Worm (Caenorhabditis elegans) whole organism, L4 larva: ENCODE measurements around the gene C50E3.6.

ENCODE experiments used
- F49E8.2 ChIP-seq: sonication (generic microtip); optimal IDR thresholded peaks from 2 replicates; lab custom pipeline; 2016; ENCODE audit warnings: missing compliant biosample characterization, mild to moderate bottlenecking, missing genetic modification characterization, borderline replicate concordance
- daf-12 ChIP-seq: fragments of 150-350 bp; optimal IDR thresholded peaks from 2 replicates; lab custom pipeline; 2014; ENCODE audit warnings: missing biosample characterization, missing genetic modification reagents, missing genetic modification characterization
- fos-1 ChIP-seq: fragments of 150-350 bp; optimal IDR thresholded peaks from 2 replicates; lab custom pipeline; 2014; ENCODE audit warnings: missing biosample characterization, missing genetic modification characterization
- hlh-30 ChIP-seq: sonication (generic microtip); optimal IDR thresholded peaks from 2 replicates; lab custom pipeline; 2017; ENCODE audit warnings: antibody characterized with exemption, mild to moderate bottlenecking, missing genetic modification characterization, missing compliant biosample characterization; ENCODE audit not compliant: insufficient read depth
- lin-15B ChIP-seq: fragments of 150-350 bp; sonication (generic microtip); optimal IDR thresholded peaks from 3 replicates; lab custom pipeline; 2014; ENCODE audit warnings: missing biosample characterization, missing genetic modification characterization
- lin-39 ChIP-seq: fragments of 150-350 bp; optimal IDR thresholded peaks from 2 replicates; lab custom pipeline; 2014; ENCODE audit warnings: missing biosample characterization, missing genetic modification reagents, missing genetic modification characterization
- lir-3 ChIP-seq: sonication (generic microtip); optimal IDR thresholded peaks from 2 replicates; lab custom pipeline; 2016; ENCODE audit warnings: mild to moderate bottlenecking, missing genetic modification characterization, missing compliant biosample characterization
- mep-1 ChIP-seq: fragments of 150-350 bp; sonication (generic microtip); optimal IDR thresholded peaks from 3 replicates; lab custom pipeline; 2014; ENCODE audit warnings: missing biosample characterization, missing genetic modification characterization
- nhr-10 ChIP-seq: fragments of 150-350 bp; optimal IDR thresholded peaks from 2 replicates; lab custom pipeline; 2014; ENCODE audit warnings: missing biosample characterization, missing genetic modification characterization
- nhr-237 ChIP-seq: sonication (generic microtip); optimal IDR thresholded peaks from 2 replicates; lab custom pipeline; 2017; ENCODE audit warnings: missing biosample characterization, missing genetic modification characterization
- nhr-28 ChIP-seq: fragments of 150-350 bp; optimal IDR thresholded peaks from 2 replicates; lab custom pipeline; 2014; ENCODE audit warnings: missing biosample characterization, missing genetic modification characterization
- snpc-4 ChIP-seq: fragments of 150-350 bp; optimal IDR thresholded peaks from 2 replicates; lab custom pipeline; 2014; ENCODE audit warnings: missing biosample characterization, missing genetic modification characterization
- unc-62 ChIP-seq, 3 experiments: fragments of 150-350 bp in 1 of 3; sonication (generic microtip); optimal IDR thresholded peaks in 2 of 3; peaks in 1 of 3; 1 replicate in 1 of 3; 2 replicates in 2 of 3; lab custom pipeline; 2014 to 2017; ENCODE audit warnings: missing biosample characterization in 3 of 3, missing genetic modification characterization in 3 of 3, missing genetic modification reagents in 3 of 3, missing genotype in 1 of 3

ce11 chrV:7543728-7544127 is 46.6 kb downstream of the C50E3.6 start:
- TF ChIP-seq lin-39 (tag; lab: Kevin White, UChicago) (no peak), nhr-28 (peak; percentile 10), lin-15B (tag; lab: Kevin White, UChicago) (no peak), fos-1 (tag; lab: Kevin White, UChicago) (no peak), nhr-237 (tag; lab: Kevin White, UChicago) (no peak), daf-12 (tag; lab: Kevin White, UChicago) (no peak), mep-1 (tag; lab: Kevin White, UChicago) (no peak), unc-62 (GFP tag; optimal IDR thresholded peaks at IDR 0.05 in 1 of 2; lab: Kevin White, UChicago) (peak in 1 of 2 experiments; percentile 87), unc-62 (tag; optimal IDR thresholded peaks at IDR 0.05; lab: Kevin White, UChicago) (no peak), nhr-10 (tag; lab: Kevin White, UChicago) (no peak), snpc-4 (tag; lab: Kevin White, UChicago) (no peak), F49E8.2 (tag; lab: Kevin White, UChicago) (no peak), hlh-30 (no peak), lir-3 (no peak)
